Fruit fly (Drosophila melanogaster): ENCODE measurements around the gene GMF.

dm6 chr2L:16268869-16269231 is 33.9 kb downstream of the GMF start:
- TF ChIP-seq CG32121 (GFP tag; IDR thresholded peaks at IDR 0.05), result no peak
- no peak for TF ChIP-seq EcR (GFP tag; optimal IDR thresholded peaks at IDR 0.05)
- no peak for TF ChIP-seq Ets98B (GFP tag; IDR thresholded peaks at IDR 0.05)

Data from whole organism, pupa.